Fruit fly (Drosophila melanogaster) S2 (cell line): ENCODE measurements around the gene Pxd.

Experiments used
- CG8478 ChIP-seq: fragments of >200 bp; optimal IDR thresholded peaks from 2 replicates; lab custom pipeline; 2018
- CTCF ChIP-seq, 2 experiments: fragments of >200 bp; optimal IDR thresholded peaks; 2 replicates each; lab custom pipeline; 2018

DNA sequence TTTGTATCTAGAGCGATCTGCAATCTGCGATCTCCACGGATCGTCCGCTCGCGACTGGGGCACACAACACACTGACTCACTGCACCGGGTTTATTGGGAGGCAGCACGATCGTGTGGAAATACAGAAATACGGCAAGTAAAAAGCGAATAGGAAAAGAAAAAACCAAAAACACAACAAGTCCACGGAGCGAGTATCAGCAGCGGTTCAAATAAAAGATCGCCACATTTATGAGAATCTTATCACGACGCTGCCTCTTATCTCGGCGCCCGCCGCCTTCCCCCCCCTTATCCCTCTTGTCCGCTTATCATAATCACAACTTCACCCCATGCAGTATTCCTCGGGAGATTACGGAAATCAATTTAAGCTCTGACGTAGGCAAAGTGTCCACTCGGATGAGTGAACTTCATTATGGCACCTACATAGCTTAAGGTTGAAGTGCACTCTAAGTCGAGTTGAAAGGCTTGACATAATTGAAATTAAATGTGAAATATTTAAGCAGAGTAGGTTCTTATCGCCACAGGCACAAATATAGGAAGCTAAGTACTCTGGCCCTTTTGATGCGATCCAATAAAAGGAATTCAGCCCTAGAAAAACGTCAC is 32.2 kb upstream of the Pxd start, which contains the start of gene AhcyL2:
- TF ChIP-seq CG8478 (lab: Kevin White, UChicago): no peak
- TF ChIP-seq CTCF (optimal IDR thresholded peaks at IDR 0.05; lab: Kevin White, UChicago): no peak
